Fruit fly (Drosophila melanogaster): ENCODE results near the gene CG17380.

DNA sequence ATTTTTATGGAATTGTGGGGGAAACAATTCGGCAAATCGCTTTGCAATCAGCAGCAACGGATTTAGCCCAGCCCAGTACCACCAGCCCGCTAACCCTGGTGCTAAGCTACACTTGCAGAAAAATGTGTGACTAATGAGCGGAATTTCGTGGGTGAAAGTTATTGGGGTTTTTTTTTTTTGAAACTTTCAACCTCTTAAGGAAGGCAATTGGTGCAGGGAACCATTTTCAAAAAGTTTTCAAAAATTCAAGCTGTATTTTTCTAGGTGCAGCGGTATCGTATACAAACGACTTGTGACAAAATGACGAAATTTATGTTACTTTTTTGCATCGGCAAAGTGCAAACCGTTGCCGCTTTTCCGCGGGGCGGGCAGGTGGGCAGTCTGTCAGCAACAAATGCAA lies 4.5 kb downstream of the CG17380 start:
- TF ChIP-seq Pif1A (GFP tag; optimal IDR thresholded peaks at IDR 0.05), result no peak
- peak; percentile 24; the same call in 1 of the 2 replicates for TF ChIP-seq CG12605 (GFP tag; IDR thresholded peaks at IDR 0.05)
- no peak for TF ChIP-seq EcR (GFP tag; optimal IDR thresholded peaks at IDR 0.05)

All from whole organism, pupa.